Worm (Caenorhabditis elegans): ENCODE results near the gene K09E2.2.

DNA sequence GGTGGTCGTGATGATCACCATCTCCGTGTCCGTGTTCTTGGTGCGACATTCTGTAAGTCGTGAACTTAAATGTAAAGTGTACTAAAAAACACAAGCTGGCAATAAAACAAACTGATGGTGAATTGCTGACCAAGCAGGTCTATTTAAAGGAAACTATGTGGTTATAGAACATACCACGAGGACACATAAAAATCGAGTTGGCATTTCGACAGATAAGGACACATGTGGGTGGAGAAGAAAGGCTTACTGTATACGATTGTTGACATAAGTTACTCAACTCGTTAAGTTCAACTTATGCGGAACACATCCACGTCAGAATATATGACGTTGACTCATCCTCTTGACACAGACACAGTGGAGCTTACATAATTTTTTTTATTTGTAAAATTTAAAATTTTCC, 46.0 kb downstream of the K09E2.2 start, which contains the start of gene F53A9.8:
- TF ChIP-seq unc-39 (tag; optimal IDR thresholded peaks at IDR 0.05) (no peak), zag-1 (tag; optimal IDR thresholded peaks at IDR 0.05) (no peak), elt-1 (tag; optimal IDR thresholded peaks at IDR 0.05) (no peak), R02D3.7 (tag; optimal IDR thresholded peaks at IDR 0.05) (no peak), ama-1 (optimal IDR thresholded peaks at IDR 0.05) (no peak), nhr-76 (tag; optimal IDR thresholded peaks at IDR 0.05) (no peak), mdl-1 (tag; optimal IDR thresholded peaks at IDR 0.05) (no peak), ZK546.5 (tag; optimal IDR thresholded peaks at IDR 0.05) (no peak), unc-62 (GFP tag; optimal IDR thresholded peaks at IDR 0.05) (no peak), ceh-28 (tag; optimal IDR thresholded peaks at IDR 0.05) (no peak)
